Worm (Caenorhabditis elegans): ENCODE results near the gene F46B3.7.

The F46B3.7 gene

DNA sequence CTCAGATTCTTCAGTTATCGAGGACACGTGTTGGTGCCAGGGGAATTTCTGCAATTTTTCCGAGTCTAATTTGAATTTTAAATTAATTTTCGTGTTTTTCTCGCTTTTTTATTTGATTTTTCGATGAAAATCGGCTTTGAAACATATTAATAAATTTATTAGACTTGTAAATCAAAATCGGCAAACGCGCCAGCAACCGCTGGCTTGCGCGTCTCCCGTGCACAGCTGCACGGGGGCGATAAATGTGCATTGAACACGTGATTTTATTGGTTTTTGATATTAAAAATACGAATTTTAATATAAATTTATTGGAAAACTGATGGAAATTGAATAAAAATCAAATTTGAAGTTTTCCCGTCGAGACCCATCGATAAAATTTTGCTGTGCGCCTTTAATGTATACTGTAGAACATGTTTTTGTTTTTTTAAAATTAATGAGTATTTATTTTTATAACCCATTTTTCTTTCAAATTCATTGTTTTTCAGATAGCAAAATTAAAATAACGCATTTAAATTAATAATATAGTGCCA lies 38.0 kb downstream of the F46B3.7 start, which contains the start of gene F26F2.7:
F26F2.7 (plus strand) TSS at position 480 of the 530 bp plus-strand sequence.
- TF ChIP-seq nhr-2 (tag; optimal IDR thresholded peaks at IDR 0.05), result no peak
- peak; percentile 57 for TF ChIP-seq lsy-2 (tag; optimal IDR thresholded peaks at IDR 0.05)
- no peak for TF ChIP-seq tbx-8 (GFP tag; optimal IDR thresholded peaks at IDR 0.05)
- TF ChIP-seq unc-62 (GFP tag; optimal IDR thresholded peaks at IDR 0.05), result no peak
- TF ChIP-seq M03D4.4 (tag; optimal IDR thresholded peaks at IDR 0.05), result peak; percentile 53
- TF ChIP-seq cnd-1 (tag; optimal IDR thresholded peaks at IDR 0.05), result peak; percentile 48
- TF ChIP-seq nhr-237 (tag; optimal IDR thresholded peaks at IDR 0.05), result no peak
- TF ChIP-seq drap-1 (GFP tag; optimal IDR thresholded peaks at IDR 0.05), result peak; percentile 71
- TF ChIP-seq snpc-4 (tag; optimal IDR thresholded peaks at IDR 0.05), result no peak
- TF ChIP-seq ztf-11 (tag; optimal IDR thresholded peaks at IDR 0.05), result no peak
- no peak for TF ChIP-seq blmp-1 (tag; optimal IDR thresholded peaks at IDR 0.05)
- TF ChIP-seq mab-5 (tag; optimal IDR thresholded peaks at IDR 0.05), result peak; percentile 45
- TF ChIP-seq ceh-39 (tag; optimal IDR thresholded peaks at IDR 0.05), result peak; percentile 12
- TF ChIP-seq lin-13 (tag; optimal IDR thresholded peaks at IDR 0.05), result peak; percentile 70
- no peak for TF ChIP-seq flh-1 (GFP tag; optimal IDR thresholded peaks at IDR 0.05)
- peak; percentile 23 for TF ChIP-seq hlh-1 (tag; optimal IDR thresholded peaks at IDR 0.05)
- no peak for TF ChIP-seq zip-8 (tag; optimal IDR thresholded peaks at IDR 0.05)
- no peak for TF ChIP-seq nhr-12 (tag; optimal IDR thresholded peaks at IDR 0.05)
- TF ChIP-seq mep-1 (tag; optimal IDR thresholded peaks at IDR 0.05), result peak; percentile 74
- TF ChIP-seq nhr-28 (tag; optimal IDR thresholded peaks at IDR 0.05), result no peak
- TF ChIP-seq ham-2 (GFP tag; optimal IDR thresholded peaks at IDR 0.05), result no peak
- TF ChIP-seq ceh-83 (GFP tag; optimal IDR thresholded peaks at IDR 0.05), result peak; percentile 61
- TF ChIP-seq bed-3 (GFP tag; optimal IDR thresholded peaks at IDR 0.05), result no peak
- TF ChIP-seq sem-2 (GFP tag; optimal IDR thresholded peaks at IDR 0.05), result no peak
- no peak for TF ChIP-seq nhr-76 (tag; optimal IDR thresholded peaks at IDR 0.05)
- TF ChIP-seq unc-39 (tag; optimal IDR thresholded peaks at IDR 0.05), result no peak
- TF ChIP-seq sptf-1 (tag; optimal IDR thresholded peaks at IDR 0.05), result peak; percentile 95
- peak; percentile 17 for TF ChIP-seq lin-32 (GFP tag; optimal IDR thresholded peaks at IDR 0.05)
- peak; percentile 67 for TF ChIP-seq mls-2 (tag; optimal IDR thresholded peaks at IDR 0.05)
- peak; percentile 23 for TF ChIP-seq pha-4 (tag; optimal IDR thresholded peaks at IDR 0.05)
- peak; percentile 77 for TF ChIP-seq ces-1 (GFP tag; optimal IDR thresholded peaks at IDR 0.05)
- no peak for TF ChIP-seq elt-3 (tag; optimal IDR thresholded peaks at IDR 0.05)
- no peak for TF ChIP-seq unc-120 (tag; optimal IDR thresholded peaks at IDR 0.05; ENCODE audit: poor library complexity, severe bottlenecking)
- no peak for TF ChIP-seq elt-1 (tag; optimal IDR thresholded peaks at IDR 0.05; ENCODE audit: borderline replicate concordance, insufficient read depth)
- peak; percentile 34 for TF ChIP-seq ceh-43 (GFP tag; optimal IDR thresholded peaks at IDR 0.05)

DNA sequence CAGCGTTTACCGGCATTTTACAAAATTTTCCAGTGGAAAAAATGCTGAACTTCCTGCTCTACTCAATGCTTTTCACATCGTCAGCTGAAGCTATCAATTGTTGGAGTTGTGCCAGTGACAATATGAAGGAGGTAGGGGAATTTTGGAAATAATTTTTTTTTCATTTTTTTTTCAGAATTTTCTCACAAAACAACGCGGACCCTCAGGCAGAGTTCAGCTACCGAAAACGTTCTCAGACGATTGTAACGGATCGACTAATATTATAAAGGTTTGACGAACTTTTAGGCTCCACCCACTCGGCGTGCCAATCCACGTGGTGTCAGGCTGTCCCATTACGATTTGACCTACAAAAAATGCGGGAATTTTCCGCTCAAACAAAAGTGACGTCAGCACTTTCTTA lies 39.0 kb downstream of the F46B3.7 start, which contains the start of gene F26F2.8:
F26F2.8 (plus strand) TSS at position 13 of the 400 bp plus-strand sequence.
- TF ChIP-seq lin-32 (GFP tag; optimal IDR thresholded peaks at IDR 0.05) (no peak), cnd-1 (tag; optimal IDR thresholded peaks at IDR 0.05) (no peak)

DNA sequence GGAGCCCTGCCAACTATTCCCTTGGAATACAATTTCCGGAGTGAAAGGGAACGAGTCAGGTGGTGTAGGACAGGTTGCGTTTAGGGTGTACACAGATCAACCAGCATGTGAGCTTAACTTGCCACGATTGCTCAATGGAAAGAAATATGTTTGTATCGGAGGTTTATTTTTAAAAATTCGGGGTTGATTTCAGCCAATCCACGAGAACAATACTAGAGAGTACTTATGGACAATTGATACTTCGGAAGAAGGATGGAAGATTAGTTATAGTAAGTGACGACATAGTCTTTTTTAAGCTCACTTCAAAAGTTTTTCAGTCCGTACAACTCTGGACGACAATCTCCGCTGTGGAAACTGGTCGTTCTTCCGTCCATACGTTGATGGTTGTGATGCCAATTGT lies 43.7 kb downstream of the F46B3.7 start:
- no peak for TF ChIP-seq unc-39 (tag; optimal IDR thresholded peaks at IDR 0.05)
- no peak for TF ChIP-seq nhr-76 (tag; optimal IDR thresholded peaks at IDR 0.05)
- no peak for TF ChIP-seq mep-1 (tag; optimal IDR thresholded peaks at IDR 0.05)
- no peak for TF ChIP-seq ceh-39 (tag; optimal IDR thresholded peaks at IDR 0.05)
- no peak for TF ChIP-seq lin-13 (tag; optimal IDR thresholded peaks at IDR 0.05)
- no peak for TF ChIP-seq ztf-11 (tag; optimal IDR thresholded peaks at IDR 0.05)
- no peak for TF ChIP-seq lsy-2 (tag; optimal IDR thresholded peaks at IDR 0.05)
- no peak for TF ChIP-seq elt-3 (tag; optimal IDR thresholded peaks at IDR 0.05)
- no peak for TF ChIP-seq zip-8 (tag; optimal IDR thresholded peaks at IDR 0.05)
- TF ChIP-seq cnd-1 (tag; optimal IDR thresholded peaks at IDR 0.05), result no peak
- no peak for TF ChIP-seq flh-1 (GFP tag; optimal IDR thresholded peaks at IDR 0.05)
- no peak for TF ChIP-seq bed-3 (GFP tag; optimal IDR thresholded peaks at IDR 0.05)
- no peak for TF ChIP-seq M03D4.4 (tag; optimal IDR thresholded peaks at IDR 0.05)
- TF ChIP-seq mls-2 (tag; optimal IDR thresholded peaks at IDR 0.05), result no peak
- TF ChIP-seq nhr-28 (tag; optimal IDR thresholded peaks at IDR 0.05), result no peak
- no peak for TF ChIP-seq nhr-12 (tag; optimal IDR thresholded peaks at IDR 0.05)
- no peak for TF ChIP-seq sem-2 (GFP tag; optimal IDR thresholded peaks at IDR 0.05)
- no peak for TF ChIP-seq lin-32 (GFP tag; optimal IDR thresholded peaks at IDR 0.05)

All from whole organism, mixed stage, embryonic.